Worm (Caenorhabditis elegans) whole organism, young adult: ENCODE results near the gene twk-4.
A peak's percentile ranks its signal among the peaks of the same experiment; 100 is the strongest.

Experiments
- D2030.7 ChIP-seq: fragments of 200-800 bp; sonication (Bioruptor generic); IDR thresholded peaks from 2 replicates; pipeline ENCODE4 v1.3.6; 2022; ENCODE audit warnings: missing genetic modification reagents, missing genetic modification characterization, missing compliant biosample characterization
- F23B12.7 ChIP-seq: sonication (generic microtip); optimal IDR thresholded peaks from 2 replicates; lab custom pipeline; 2017; ENCODE audit warnings: missing genetic modification characterization, mild to moderate bottlenecking, missing compliant biosample characterization, antibody characterized with exemption, moderate library complexity; ENCODE audit not compliant: insufficient read depth
- K11D2.4 ChIP-seq: fragments of 200-800 bp; sonication (Bioruptor generic); IDR thresholded peaks from 2 replicates; pipeline ENCODE4 v1.3.6; 2022; ENCODE audit warnings: missing genetic modification reagents, missing genetic modification characterization, missing compliant biosample characterization
- ZK185.1 ChIP-seq: sonication (generic microtip); optimal IDR thresholded peaks from 2 replicates; lab custom pipeline; 2016; ENCODE audit warnings: mild to moderate bottlenecking, missing genetic modification characterization, missing compliant biosample characterization; ENCODE audit not compliant: poor library complexity, severe bottlenecking
- ama-1 ChIP-seq, 3 experiments: fragments of 150-350 bp in 1 of 3; sonication (generic microtip) in 2 of 3; optimal IDR thresholded peaks; 2 replicates each; lab custom pipeline; 2014 to 2018; ENCODE audit warnings: missing biosample characterization in 2 of 3, missing genetic modification characterization in 2 of 3, missing genetic modification reagents in 2 of 3
- athp-1 ChIP-seq: sonication (generic microtip); optimal IDR thresholded peaks from 2 replicates; lab custom pipeline; 2017; ENCODE audit warnings: mild to moderate bottlenecking, missing genetic modification characterization, missing compliant biosample characterization
- cebp-2 ChIP-seq: fragments of 200-800 bp; sonication (Bioruptor generic); IDR thresholded peaks from 2 replicates; pipeline ENCODE4 v1.3.6; 2022; ENCODE audit warnings: missing genetic modification characterization, missing compliant biosample characterization
- ceh-27 ChIP-seq: fragments of 200-800 bp; sonication (Bioruptor generic); optimal IDR thresholded peaks from 2 replicates; lab custom pipeline; 2018; ENCODE audit warnings: mild to moderate bottlenecking, missing genetic modification characterization, moderate library complexity, missing compliant biosample characterization
- ceh-79 ChIP-seq: sonication (generic microtip); optimal IDR thresholded peaks from 2 replicates; lab custom pipeline; 2017; ENCODE audit warnings: mild to moderate bottlenecking, missing genetic modification characterization, missing compliant biosample characterization
- chd-7 ChIP-seq: sonication (generic microtip); optimal IDR thresholded peaks from 2 replicates; lab custom pipeline; 2016; ENCODE audit warnings: mild to moderate bottlenecking, missing genetic modification characterization, moderate library complexity, missing compliant biosample characterization
- die-1 ChIP-seq: sonication (generic microtip); optimal IDR thresholded peaks from 2 replicates; lab custom pipeline; 2016; ENCODE audit warnings: missing genotype, mild to moderate bottlenecking, missing genetic modification characterization, missing compliant biosample characterization
- dox-1 ChIP-seq: fragments of 200-800 bp; sonication (Bioruptor generic); IDR thresholded peaks from 2 replicates; pipeline ENCODE4 v1.3.6; 2022; ENCODE audit warnings: missing genetic modification reagents, missing genetic modification characterization, missing compliant biosample characterization
- dpff-1 ChIP-seq: sonication (generic microtip); optimal IDR thresholded peaks from 2 replicates; lab custom pipeline; 2017; ENCODE audit warnings: mild to moderate bottlenecking, missing genetic modification characterization, missing compliant biosample characterization
- ets-4 ChIP-seq: fragments of 200-800 bp; sonication (Bioruptor generic); optimal IDR thresholded peaks from 2 replicates; lab custom pipeline; 2018; ENCODE audit warnings: mild to moderate bottlenecking, missing genetic modification characterization, missing compliant biosample characterization
- hmg-20 ChIP-seq: fragments of 200-800 bp; sonication (Bioruptor generic); IDR thresholded peaks from 2 replicates; pipeline ENCODE4 v1.3.6; 2022; ENCODE audit warnings: missing genetic modification reagents, missing genetic modification characterization, missing compliant biosample characterization
- hrde-1 ChIP-seq: sonication (generic microtip); optimal IDR thresholded peaks from 2 replicates; lab custom pipeline; 2016; ENCODE audit warnings: missing genetic modification characterization, mild to moderate bottlenecking, missing compliant biosample characterization, moderate library complexity, missing genotype, missing genetic modification reagents, borderline replicate concordance
- let-607 ChIP-seq, 2 experiments: fragments of 200-800 bp in 1 of 2; sonication (Bioruptor generic) in 1 of 2; sonication (generic microtip) in 1 of 2; optimal IDR thresholded peaks; 2 replicates each; lab custom pipeline; 2016 to 2018; ENCODE audit warnings: mild to moderate bottlenecking in 2 of 2, missing compliant biosample characterization in 2 of 2, missing genetic modification characterization in 2 of 2, moderate library complexity in 2 of 2, missing genotype in 1 of 2
- lin-26 ChIP-seq: fragments of 200-800 bp; sonication (Bioruptor generic); IDR thresholded peaks from 2 replicates; pipeline ENCODE4 v1.3.6; 2022; ENCODE audit warnings: missing genetic modification reagents, missing genetic modification characterization, missing compliant biosample characterization
- lin-40 ChIP-seq: sonication (generic microtip); optimal IDR thresholded peaks from 2 replicates; lab custom pipeline; 2016; ENCODE audit warnings: missing genetic modification characterization, mild to moderate bottlenecking, missing compliant biosample characterization, missing genotype, missing genetic modification reagents
- lir-1 ChIP-seq: fragments of 200-800 bp; sonication (Bioruptor generic); conservative IDR thresholded peaks from 2 replicates; pipeline ENCODE4 v1.3.6; 2022; ENCODE audit warnings: missing genetic modification reagents, missing genetic modification characterization, missing compliant biosample characterization
- madf-10 ChIP-seq: sonication (generic microtip); optimal IDR thresholded peaks from 2 replicates; lab custom pipeline; 2016; ENCODE audit warnings: mild to moderate bottlenecking, missing genetic modification characterization, missing compliant biosample characterization
- mes-4 ChIP-seq: sonication (generic microtip); optimal IDR thresholded peaks from 2 replicates; lab custom pipeline; 2016; ENCODE audit warnings: missing genotype, missing genetic modification characterization, missing compliant biosample characterization
- mxl-1 ChIP-seq: sonication (generic microtip); optimal IDR thresholded peaks from 2 replicates; lab custom pipeline; 2016; ENCODE audit warnings: missing genetic modification characterization, missing compliant biosample characterization
- nfya-1 ChIP-seq: sonication (generic microtip); optimal IDR thresholded peaks from 2 replicates; lab custom pipeline; 2017; ENCODE audit warnings: antibody characterized with exemption, missing compliant biosample characterization, missing genetic modification characterization, borderline replicate concordance; ENCODE audit not compliant: insufficient read depth
- nhr-120 ChIP-seq: fragments of 200-800 bp; sonication (Bioruptor generic); IDR thresholded peaks from 2 replicates; pipeline ENCODE4 v1.3.6; 2022; ENCODE audit warnings: missing genetic modification characterization, missing compliant biosample characterization
- nhr-80 ChIP-seq: sonication (generic microtip); optimal IDR thresholded peaks from 2 replicates; lab custom pipeline; 2016; ENCODE audit warnings: missing genetic modification characterization, missing compliant biosample characterization
- rec-8 ChIP-seq, 2 experiments: sonication (generic microtip); optimal IDR thresholded peaks; 2 replicates each; lab custom pipeline; 2016; ENCODE audit warnings: mild to moderate bottlenecking in 2 of 2, missing genetic modification characterization in 2 of 2, missing genetic modification reagents in 2 of 2, missing genotype in 2 of 2, missing biosample characterization in 1 of 2, missing compliant biosample characterization in 1 of 2, moderate library complexity in 1 of 2
- sdz-38 ChIP-seq: sonication (generic microtip); optimal IDR thresholded peaks from 2 replicates; lab custom pipeline; 2016; ENCODE audit warnings: missing genotype, missing genetic modification characterization, missing compliant biosample characterization
- somi-1 ChIP-seq: fragments of 200-800 bp; sonication (Bioruptor generic); optimal IDR thresholded peaks from 2 replicates; lab custom pipeline; 2018; ENCODE audit warnings: mild to moderate bottlenecking, missing genetic modification characterization, missing compliant biosample characterization
- sptf-2 ChIP-seq: fragments of 200-800 bp; sonication (Bioruptor generic); optimal IDR thresholded peaks from 2 replicates; lab custom pipeline; 2018; ENCODE audit warnings: mild to moderate bottlenecking, missing genetic modification characterization, missing compliant biosample characterization
- unc-62 ChIP-seq: fragments of 150-350 bp; optimal IDR thresholded peaks from 2 replicates; lab custom pipeline; 2014; ENCODE audit warnings: missing biosample characterization, missing genetic modification reagents, missing genetic modification characterization
- ztf-18 ChIP-seq: sonication (generic microtip); optimal IDR thresholded peaks from 2 replicates; lab custom pipeline; 2016; ENCODE audit warnings: missing genotype, mild to moderate bottlenecking, missing genetic modification characterization, missing compliant biosample characterization
- ztf-28 ChIP-seq: fragments of 200-800 bp; sonication (Bioruptor generic); IDR thresholded peaks from 2 replicates; pipeline ENCODE4 v1.3.6; 2022; ENCODE audit warnings: missing genetic modification reagents, missing genetic modification characterization, missing compliant biosample characterization

The twk-4 gene

DNA sequence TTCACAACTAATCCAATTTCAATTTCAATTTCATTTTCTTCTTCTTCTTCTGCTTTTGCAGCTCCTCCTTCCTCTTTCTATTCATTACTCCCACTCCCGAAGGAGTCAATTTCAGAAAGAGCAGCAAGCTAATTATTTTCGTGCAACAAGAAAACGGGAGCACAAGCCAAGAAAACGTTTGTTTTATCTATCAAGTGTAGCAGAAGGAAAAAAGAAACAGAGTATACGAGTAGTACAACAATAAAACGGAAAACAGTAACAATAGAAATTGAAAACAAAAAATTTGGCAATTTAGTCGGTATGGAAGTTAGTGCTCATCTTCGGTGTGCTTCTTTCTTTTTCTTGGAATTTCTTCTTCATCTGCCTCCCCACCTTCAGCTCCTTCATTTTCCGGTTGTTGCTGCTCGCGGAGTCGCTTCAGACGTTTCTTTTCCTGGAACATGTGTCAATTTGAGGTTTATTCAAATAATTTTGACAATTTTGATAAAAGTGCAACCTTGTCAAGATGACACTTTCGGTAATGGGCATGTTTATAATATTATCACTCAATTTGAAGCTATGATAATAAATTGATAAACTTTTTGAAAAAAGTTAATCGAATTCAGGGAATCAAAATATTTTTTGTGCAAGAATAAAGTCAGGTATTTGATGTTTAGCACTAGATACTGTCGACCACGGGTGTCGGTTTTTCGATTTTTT is 28.2 kb downstream of the twk-4 start, which contains the start of gene W07A12.8:
Gene W07A12.8 (minus strand): TSS at position 51 of the 699 bp plus-strand sequence.
- peak; percentile 86 for TF ChIP-seq nhr-80 (tag; lab: Kevin White, UChicago)
- no peak for TF ChIP-seq sptf-2 (GFP tag; lab: Kevin White, UChicago)
- no peak for TF ChIP-seq mxl-1
- TF ChIP-seq unc-62 (GFP tag; lab: Kevin White, UChicago): peak; percentile 5
- TF ChIP-seq cebp-2 (GFP tag; lab: Robert Waterston, UW): no peak
- peak; percentile 28 for TF ChIP-seq ets-4
- no peak for TF ChIP-seq athp-1
- TF ChIP-seq dox-1: peak; percentile 44; the same call in 1 of the 2 replicates

DNA sequence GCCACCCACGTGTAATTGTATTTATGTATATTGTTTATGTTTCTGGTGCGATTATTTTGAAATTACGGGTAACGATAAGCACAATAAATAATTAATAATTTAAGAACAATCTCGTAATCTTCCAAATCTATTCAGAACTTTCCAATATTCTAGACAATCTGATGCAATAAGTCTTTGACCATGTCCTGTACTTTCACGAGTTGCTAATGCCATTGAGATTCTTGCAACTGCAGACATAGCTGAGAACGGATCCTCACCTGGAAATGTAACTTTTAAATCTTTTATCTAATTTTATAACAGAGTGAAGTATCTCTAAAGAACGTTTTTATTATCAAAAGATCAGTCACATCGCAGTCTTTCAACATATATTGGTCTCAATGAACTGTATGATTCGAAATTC is 30.7 kb downstream of the twk-4 start:
- TF ChIP-seq lir-1 (GFP tag; lab: Robert Waterston, UW) (no peak), die-1 (tag; lab: Kevin White, UChicago) (no peak), chd-7 (no peak), K11D2.4 (GFP tag; lab: Robert Waterston, UW) (no peak), ceh-79 (tag; lab: Kevin White, UChicago) (no peak), ama-1 (optimal IDR thresholded peaks at IDR 0.05; lab: Kevin White, UChicago) (peak; percentile 67), ama-1 (GFP tag; optimal IDR thresholded peaks at IDR 0.05; lab: Kevin White, UChicago) (no peak)

DNA sequence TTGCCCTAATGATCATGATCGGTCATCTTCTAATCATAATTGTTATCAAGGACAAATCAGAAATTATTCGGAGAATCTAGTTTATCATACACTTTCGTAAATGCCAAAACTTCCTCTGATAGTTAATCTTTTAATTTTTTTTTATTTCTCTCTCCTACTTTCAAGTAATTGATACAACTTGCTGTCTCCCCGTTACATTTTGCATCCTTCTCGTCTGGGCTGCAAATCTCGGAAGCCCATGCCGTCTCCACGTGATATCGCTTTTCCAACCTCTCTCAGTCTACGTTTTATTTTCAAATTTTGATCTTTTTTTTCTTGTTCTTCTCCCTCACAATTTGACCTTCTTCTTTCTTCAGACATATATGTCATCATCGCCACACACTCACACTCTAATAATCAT is 33.1 kb downstream of the twk-4 start, which contains the start of gene rhy-1:
Gene rhy-1 (plus strand): TSS at position 357 of the 400 bp plus-strand sequence.
- TF ChIP-seq lin-40 (peak; percentile 32), nhr-120 (GFP tag; lab: Robert Waterston, UW) (no peak)

DNA sequence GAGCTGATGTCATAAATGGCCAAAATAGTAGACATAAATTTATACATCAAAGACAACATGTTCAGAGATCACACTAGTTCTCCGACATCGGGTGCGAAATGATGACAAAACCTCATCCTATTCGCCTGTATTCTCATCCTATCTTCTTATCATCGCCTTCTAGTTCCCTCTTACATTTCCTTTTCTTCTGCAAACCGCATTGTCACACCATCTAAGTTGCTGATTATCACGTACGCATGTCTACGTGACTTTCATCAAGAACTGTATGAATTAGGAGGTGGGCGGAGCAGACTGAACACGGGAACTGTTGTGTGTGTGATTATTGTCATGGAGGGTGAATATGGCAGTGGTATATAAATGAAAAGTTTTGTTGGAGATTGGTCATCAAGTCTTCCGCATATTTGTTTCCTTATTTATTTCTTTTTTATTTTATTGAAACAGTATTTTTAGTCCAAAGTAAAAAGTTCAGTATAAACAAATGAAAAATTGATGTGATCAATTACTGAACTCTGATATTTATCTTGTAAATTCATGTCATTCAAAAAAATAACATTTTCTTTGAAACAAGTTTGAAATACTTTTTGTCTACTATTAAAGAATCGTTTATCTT is 33.8 kb downstream of the twk-4 start:
- TF ChIP-seq somi-1 (GFP tag; lab: Kevin White, UChicago): peak; percentile 3
- TF ChIP-seq lin-40: peak; percentile 21
- TF ChIP-seq ZK185.1 (tag; lab: Kevin White, UChicago): peak; percentile 0
- no peak for TF ChIP-seq madf-10 (tag; lab: Kevin White, UChicago)
- peak; percentile 65 for TF ChIP-seq nhr-80 (tag; lab: Kevin White, UChicago)
- TF ChIP-seq nfya-1 (tag; lab: Kevin White, UChicago): no peak

DNA sequence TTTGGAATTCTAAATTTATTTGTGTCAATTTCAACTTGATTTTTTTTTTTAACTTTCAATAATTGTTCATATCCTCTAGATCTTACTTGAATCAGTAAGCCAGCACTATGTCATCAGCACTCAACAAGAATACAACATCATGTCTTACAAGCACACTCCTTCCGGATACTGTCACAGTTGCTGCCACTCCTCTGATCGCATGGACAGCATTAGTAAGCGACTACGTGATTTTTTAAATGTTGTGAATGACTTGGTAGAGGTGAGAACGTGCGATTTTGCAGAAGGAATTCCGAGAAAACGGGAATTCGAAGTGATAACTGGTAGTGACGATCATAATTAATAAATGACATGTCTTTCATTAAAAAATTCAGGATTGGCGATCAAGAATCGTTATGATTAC is 36.1 kb downstream of the twk-4 start, which contains the start of gene oac-54:
Gene oac-54 (plus strand): TSS at position 83 of the 400 bp plus-strand sequence.
- TF ChIP-seq nhr-80 (tag; lab: Kevin White, UChicago) (peak; percentile 2), mes-4 (tag; lab: Kevin White, UChicago) (no peak)

DNA sequence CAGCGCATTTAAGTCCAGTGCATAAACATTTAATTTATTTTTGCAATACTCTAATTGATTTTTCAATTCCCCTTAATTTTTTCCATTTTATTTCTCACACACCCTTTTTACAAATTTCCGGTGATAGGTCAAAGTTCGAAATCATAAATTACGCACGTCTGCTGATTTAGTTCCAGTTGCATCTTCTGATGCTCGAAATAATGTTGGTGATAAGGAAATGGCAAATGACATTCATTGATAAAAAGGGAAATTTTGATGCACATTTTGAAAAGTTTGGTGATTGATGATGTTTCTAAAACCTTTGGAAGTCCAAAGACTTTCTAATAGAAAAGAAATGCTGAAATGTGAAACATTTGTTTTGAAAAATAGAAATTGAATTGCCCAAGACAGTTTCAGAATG is 37.0 kb downstream of the twk-4 start:
- TF ChIP-seq nhr-80 (tag; lab: Kevin White, UChicago) (peak; percentile 75), hrde-1 (tag; lab: Kevin White, UChicago) (no peak)

DNA sequence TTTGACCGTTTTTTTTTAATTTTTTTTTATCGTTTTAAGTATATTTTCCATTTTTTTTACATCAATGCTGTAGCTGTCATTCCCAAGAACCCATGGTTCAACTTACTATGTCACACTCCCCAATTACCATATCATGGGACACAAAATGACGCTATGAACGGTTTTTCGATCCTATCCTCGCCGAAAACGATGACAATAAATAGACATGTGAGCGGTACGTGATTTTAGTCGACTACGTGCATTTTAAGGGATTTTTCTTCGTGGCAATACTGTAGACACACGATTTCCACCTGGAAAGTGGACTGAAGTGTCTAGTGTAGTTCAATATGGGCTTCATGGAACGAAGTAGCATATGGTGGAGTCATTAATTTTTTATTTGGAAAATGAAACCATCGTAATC is 37.8 kb downstream of the twk-4 start:
- no peak for TF ChIP-seq ztf-18 (tag; lab: Kevin White, UChicago)
- TF ChIP-seq dpff-1: no peak
- TF ChIP-seq ztf-28 (GFP tag; lab: Robert Waterston, UW): no peak
- TF ChIP-seq sdz-38: no peak
- peak; percentile 54 for TF ChIP-seq nhr-80 (tag; lab: Kevin White, UChicago)
- TF ChIP-seq D2030.7 (GFP tag; lab: Robert Waterston, UW): no peak
- no peak for TF ChIP-seq rec-8 (tag; optimal IDR thresholded peaks at IDR 0.05; lab: Kevin White, UChicago)
- TF ChIP-seq ceh-27 (GFP tag; lab: Kevin White, UChicago): no peak
- TF ChIP-seq lin-26: no peak
- no peak for TF ChIP-seq hmg-20 (GFP tag; lab: Robert Waterston, UW)
- TF ChIP-seq F23B12.7: no peak
- peak in 1 of 2 experiments; percentile 8 for TF ChIP-seq let-607 (tag; optimal IDR thresholded peaks at IDR 0.05; lab: Kevin White, UChicago)
